Fruit fly (Drosophila melanogaster): ENCODE data around the gene CG6041.
A peak's percentile ranks its signal among the peaks of the same experiment; 100 is the strongest.
"Not testable (repeated sequence)": the region's sequence is repeated elsewhere in the genome, so short reads cannot be mapped to it uniquely, and the experiment has no call there.

CG6041 gene

dm6 chrX:5935072-5935738, 12.8 kb upstream of the CG6041 start:
- no peak for TF ChIP-seq CrebA (GFP tag; optimal IDR thresholded peaks at IDR 0.05; ENCODE audit: borderline replicate concordance)
- TF ChIP-seq pan (optimal IDR thresholded peaks at IDR 0.05): no peak
- TF ChIP-seq GATAd (GFP tag; optimal IDR thresholded peaks at IDR 0.05): no peak
- TF ChIP-seq sv (GFP tag; optimal IDR thresholded peaks at IDR 0.05): no peak
- no peak for TF ChIP-seq tai (GFP tag; optimal IDR thresholded peaks at IDR 0.05)
- TF ChIP-seq jim (GFP tag; optimal IDR thresholded peaks at IDR 0.05): no peak
- peak; percentile 63 for TF ChIP-seq Sp1 (GFP tag; optimal IDR thresholded peaks at IDR 0.05)
- TF ChIP-seq Vsx2 (GFP tag; optimal IDR thresholded peaks at IDR 0.05; ENCODE audit: partially characterized antibody): no peak
- no peak for TF ChIP-seq OdsH (GFP tag; optimal IDR thresholded peaks at IDR 0.05)
- TF ChIP-seq Dfd (GFP tag; optimal IDR thresholded peaks at IDR 0.05): peak; percentile 59
- no peak for TF ChIP-seq psq (GFP tag; optimal IDR thresholded peaks at IDR 0.05)
- no peak for TF ChIP-seq Myc (optimal IDR thresholded peaks at IDR 0.05)
- TF ChIP-seq h (GFP tag; optimal IDR thresholded peaks at IDR 0.05): no peak
- TF ChIP-seq Mio (GFP tag; optimal IDR thresholded peaks at IDR 0.05): no peak

dm6 chrX:5941824-5942223, 6.1 kb upstream of the CG6041 start:
- TF ChIP-seq foxo (GFP tag; optimal IDR thresholded peaks at IDR 0.05): no peak
- peak; percentile 26 for TF ChIP-seq sage (GFP tag; optimal IDR thresholded peaks at IDR 0.05)

- not testable (repeated sequence) for TF ChIP-seq HLH106 (tag; optimal IDR thresholded peaks at IDR 0.05); pan (optimal IDR thresholded peaks at IDR 0.05); N (GFP tag; optimal IDR thresholded peaks at IDR 0.05)
Observed at dm6 chrX:5942306-5942705, 5.7 kb upstream of the CG6041 start, which contains the start of gene CG12728. Gene CG12728, plus strand, starts transcription at chrX:5942606.

dm6 chrX:5945052-5945830, 2.7 kb upstream of the CG6041 start, which contains the start of gene CG32756:
Gene CG32756, plus strand, starts transcription at chrX:5945682.
- not testable (repeated sequence) for TF ChIP-seq Dfd, rgr, fru (GFP tag; optimal IDR thresholded peaks at IDR 0.05)

dm6 chrX:5949951-5950350, 2.0 kb downstream of the CG6041 start, which contains the start of gene CG32755:
Gene CG32755, plus strand, starts transcription at chrX:5950251.
- TF ChIP-seq rgr (GFP tag; optimal IDR thresholded peaks at IDR 0.05) (no peak), foxo (GFP tag; optimal IDR thresholded peaks at IDR 0.05) (no peak), CG9705 (GFP tag; optimal IDR thresholded peaks at IDR 0.05) (no peak), psq (GFP tag; optimal IDR thresholded peaks at IDR 0.05) (no peak), GATAd (GFP tag; optimal IDR thresholded peaks at IDR 0.05) (no peak)

- TF ChIP-seq CG9705 (GFP tag; optimal IDR thresholded peaks at IDR 0.05) (no peak), woc (GFP tag; optimal IDR thresholded peaks at IDR 0.05) (no peak), sage (GFP tag; optimal IDR thresholded peaks at IDR 0.05) (no peak), fru (GFP tag; optimal IDR thresholded peaks at IDR 0.05) (no peak), Hr83 (GFP tag; optimal IDR thresholded peaks at IDR 0.05; ENCODE audit: poor library complexity, severe bottlenecking) (no peak), N (GFP tag; optimal IDR thresholded peaks at IDR 0.05) (no peak), pan (optimal IDR thresholded peaks at IDR 0.05) (no peak), Hr78 (GFP tag; optimal IDR thresholded peaks at IDR 0.05) (no peak), sv (GFP tag; optimal IDR thresholded peaks at IDR 0.05) (no peak), foxo (GFP tag; optimal IDR thresholded peaks at IDR 0.05) (no peak), GATAd (GFP tag; optimal IDR thresholded peaks at IDR 0.05) (no peak), br (GFP tag; optimal IDR thresholded peaks at IDR 0.05) (no peak), OdsH (GFP tag; optimal IDR thresholded peaks at IDR 0.05) (no peak), Rel (GFP tag; optimal IDR thresholded peaks at IDR 0.05) (no peak), Rel (tag; optimal IDR thresholded peaks at IDR 0.05) (no peak)
Observed at dm6 chrX:5952265-5952664, 4.3 kb downstream of the CG6041 start, which contains the start of gene CG6048. Gene CG6048, plus strand, starts transcription at chrX:5952565.

All from whole organism, wandering third instar larva.